Fruit fly (Drosophila melanogaster) whole organism, embryonic: Measurements from ENCODE around the gene cni.

Experiments used
- B-H1 ChIP-seq: fragments of 200-800 bp; sonication (Bioruptor generic); IDR thresholded peaks from 3 replicates; pipeline ENCODE4 v1.3.6; 2022; ENCODE audit warnings: missing biosample characterization, missing genetic modification characterization
- BtbVII ChIP-seq: fragments of 200-800 bp; sonication (Bioruptor generic); optimal IDR thresholded peaks from 3 replicates; lab custom pipeline; 2017; ENCODE audit warnings: missing biosample characterization, mild to moderate bottlenecking, missing genetic modification characterization
- CG10209 ChIP-seq: fragments of 200-800 bp; sonication (Bioruptor generic); optimal IDR thresholded peaks from 3 replicates; lab custom pipeline; 2017; ENCODE audit warnings: missing biosample characterization, mild to moderate bottlenecking, missing genetic modification characterization, missing genetic modification reagents
- CG10321 ChIP-seq: fragments of 200-800 bp; sonication (Bioruptor generic); IDR thresholded peaks from 2 replicates; pipeline ENCODE4 v1.3.6; 2022; ENCODE audit warnings: missing biosample characterization, missing genetic modification characterization
- CG12236 ChIP-seq: fragments of 200-800 bp; sonication (Bioruptor generic); optimal IDR thresholded peaks from 2 replicates; lab custom pipeline; 2016; ENCODE audit warnings: missing biosample characterization, missing genetic modification characterization
- CG12299 ChIP-seq: fragments of 200-800 bp; sonication (Bioruptor generic); optimal IDR thresholded peaks from 2 replicates; lab custom pipeline; 2018; ENCODE audit warnings: missing biosample characterization, mild to moderate bottlenecking, missing genetic modification characterization
- CG1233 ChIP-seq: fragments of 200-800 bp; sonication (Bioruptor generic); optimal IDR thresholded peaks from 4 replicates; lab custom pipeline; 2018; ENCODE audit warnings: missing biosample characterization, mild to moderate bottlenecking, missing genetic modification characterization
- CG13894 ChIP-seq: fragments of 200-800 bp; sonication (Bioruptor generic); optimal IDR thresholded peaks from 3 replicates; lab custom pipeline; 2018; ENCODE audit warnings: missing biosample characterization, mild to moderate bottlenecking, missing genetic modification characterization, moderate library complexity
- CG14014 ChIP-seq: fragments of 200-800 bp; sonication (Bioruptor generic); IDR thresholded peaks from 2 replicates; pipeline ENCODE4 v1.3.6; 2022; ENCODE audit warnings: missing biosample characterization, missing genetic modification characterization
- CG15073 ChIP-seq: fragments of 200-800 bp; sonication (Bioruptor generic); optimal IDR thresholded peaks from 2 replicates; lab custom pipeline; 2016; ENCODE audit warnings: missing biosample characterization, missing genetic modification characterization
- CG15601 ChIP-seq: fragments of 200-800 bp; sonication (Bioruptor generic); optimal IDR thresholded peaks from 3 replicates; lab custom pipeline; 2019; ENCODE audit warnings: missing biosample characterization, mild to moderate bottlenecking, missing genetic modification characterization, moderate library complexity
- CG1602 ChIP-seq: fragments of 200-800 bp; sonication (Bioruptor generic); optimal IDR thresholded peaks from 3 replicates; lab custom pipeline; 2016; ENCODE audit warnings: missing biosample characterization, missing genetic modification characterization
- CG1647 ChIP-seq: fragments of 200-800 bp; sonication (Bioruptor generic); optimal IDR thresholded peaks from 3 replicates; lab custom pipeline; 2016; ENCODE audit warnings: missing biosample characterization, missing genetic modification characterization
- CG18619 ChIP-seq: fragments of 200-800 bp; sonication (Bioruptor generic); optimal IDR thresholded peaks from 3 replicates; lab custom pipeline; 2017; ENCODE audit warnings: missing biosample characterization, mild to moderate bottlenecking, missing genetic modification characterization
- CG2116 ChIP-seq: fragments of 200-800 bp; sonication (Bioruptor generic); optimal IDR thresholded peaks from 3 replicates; lab custom pipeline; 2018; ENCODE audit warnings: missing biosample characterization, mild to moderate bottlenecking, missing genetic modification characterization
- CG2678 ChIP-seq: fragments of 200-800 bp; sonication (Bioruptor generic); optimal IDR thresholded peaks from 3 replicates; lab custom pipeline; 2019; ENCODE audit warnings: missing biosample characterization, mild to moderate bottlenecking, missing genetic modification characterization, moderate library complexity
- CG31441 ChIP-seq: fragments of 200-800 bp; sonication (Bioruptor generic); IDR thresholded peaks from 2 replicates; pipeline ENCODE4 v1.3.6; 2022; ENCODE audit warnings: missing biosample characterization, missing genetic modification characterization
- CG3163 ChIP-seq: fragments of 200-800 bp; sonication (Bioruptor generic); optimal IDR thresholded peaks from 3 replicates; lab custom pipeline; 2016; ENCODE audit warnings: missing biosample characterization, missing genetic modification characterization
- CG32767 ChIP-seq: fragments of 200-800 bp; sonication (Bioruptor generic); IDR thresholded peaks from 2 replicates; pipeline ENCODE4 v1.3.6; 2022; ENCODE audit warnings: missing biosample characterization, missing genetic modification characterization
- CG6765 ChIP-seq: fragments of 200-800 bp; sonication (Bioruptor generic); optimal IDR thresholded peaks from 3 replicates; lab custom pipeline; 2017; ENCODE audit warnings: missing biosample characterization, mild to moderate bottlenecking, missing genetic modification characterization
- CG6813 ChIP-seq: fragments of 200-800 bp; sonication (Bioruptor generic); optimal IDR thresholded peaks from 2 replicates; lab custom pipeline; 2017; ENCODE audit warnings: missing biosample characterization, missing genetic modification characterization, mild to moderate bottlenecking, moderate library complexity, missing genetic modification reagents
- CG7786 ChIP-seq: fragments of 200-800 bp; sonication (Bioruptor generic); optimal IDR thresholded peaks from 2 replicates; lab custom pipeline; 2016; ENCODE audit warnings: missing biosample characterization, missing genetic modification characterization
- CG7839 ChIP-seq: fragments of 200-800 bp; sonication (Bioruptor generic); optimal IDR thresholded peaks from 3 replicates; lab custom pipeline; 2018; ENCODE audit warnings: missing biosample characterization, mild to moderate bottlenecking, missing genetic modification characterization, moderate library complexity
- CG7987 ChIP-seq: fragments of 200-800 bp; sonication (Bioruptor generic); optimal IDR thresholded peaks from 2 replicates; lab custom pipeline; 2018; ENCODE audit warnings: missing biosample characterization, mild to moderate bottlenecking, missing genetic modification characterization, moderate library complexity
- Dbx ChIP-seq: fragments of 200-800 bp; sonication (Bioruptor generic); IDR thresholded peaks from 3 replicates; pipeline ENCODE4 v1.3.6; 2022; ENCODE audit warnings: missing biosample characterization, missing genetic modification characterization
- Dip3 ChIP-seq: fragments of 200-800 bp; sonication (Bioruptor generic); optimal IDR thresholded peaks from 3 replicates; lab custom pipeline; 2016; ENCODE audit warnings: missing biosample characterization, missing genetic modification characterization
- E2f1 ChIP-seq: fragments of 200-800 bp; sonication (Bioruptor generic); IDR thresholded peaks from 2 replicates; pipeline ENCODE4 v1.3.6; 2022; ENCODE audit warnings: missing biosample characterization, missing genetic modification characterization
- Fer3 ChIP-seq: fragments of 200-800 bp; sonication (Bioruptor generic); optimal IDR thresholded peaks from 2 replicates; lab custom pipeline; 2018; ENCODE audit warnings: missing biosample characterization, mild to moderate bottlenecking, missing genetic modification characterization, moderate library complexity
- Gsc ChIP-seq: fragments of 200-800 bp; sonication (Bioruptor generic); IDR thresholded peaks from 2 replicates; pipeline ENCODE4 v1.3.6; 2022; ENCODE audit warnings: missing biosample characterization, missing genetic modification characterization
- Hey ChIP-seq: fragments of 200-800 bp; sonication (Bioruptor generic); optimal IDR thresholded peaks from 3 replicates; lab custom pipeline; 2018; ENCODE audit warnings: missing biosample characterization, mild to moderate bottlenecking, missing genetic modification characterization
- Hmr ChIP-seq: fragments of 200-800 bp; sonication (Bioruptor generic); optimal IDR thresholded peaks from 3 replicates; lab custom pipeline; 2017; ENCODE audit warnings: mild to moderate bottlenecking, missing biosample characterization, missing genetic modification reagents, missing genetic modification characterization
- MESR4 ChIP-seq: fragments of 200-800 bp; sonication (Bioruptor generic); optimal IDR thresholded peaks from 2 replicates; lab custom pipeline; 2018; ENCODE audit warnings: missing biosample characterization, mild to moderate bottlenecking, missing genetic modification characterization, moderate library complexity
- Mrtf ChIP-seq: fragments of 200-800 bp; sonication (Bioruptor generic); IDR thresholded peaks from 3 replicates; pipeline ENCODE4 v1.3.6; 2022; ENCODE audit warnings: missing biosample characterization, missing genetic modification characterization
- Vsx1 ChIP-seq: fragments of 200-800 bp; sonication (Bioruptor generic); optimal IDR thresholded peaks from 2 replicates; lab custom pipeline; 2017; ENCODE audit warnings: missing biosample characterization, mild to moderate bottlenecking, missing genetic modification characterization, missing genetic modification reagents
- YL-1 ChIP-seq: fragments of 200-800 bp; sonication (Bioruptor generic); optimal IDR thresholded peaks from 3 replicates; lab custom pipeline; 2017; ENCODE audit warnings: missing biosample characterization, mild to moderate bottlenecking, missing genetic modification characterization
- ato ChIP-seq: fragments of 200-800 bp; sonication (Bioruptor generic); IDR thresholded peaks from 2 replicates; pipeline ENCODE4 v1.3.6; 2022; ENCODE audit warnings: missing biosample characterization, missing genetic modification characterization; ENCODE audit not compliant: partially characterized antibody
- caup ChIP-seq: fragments of 200-800 bp; sonication (Bioruptor generic); optimal IDR thresholded peaks from 3 replicates; lab custom pipeline; 2017; ENCODE audit warnings: missing biosample characterization, mild to moderate bottlenecking, missing genetic modification characterization, moderate library complexity; ENCODE audit not compliant: severe bottlenecking
- da ChIP-seq: fragments of 200-800 bp; sonication (Bioruptor generic); optimal IDR thresholded peaks from 2 replicates; lab custom pipeline; 2016; ENCODE audit warnings: missing biosample characterization, missing genetic modification characterization
- dati ChIP-seq: fragments of 200-800 bp; sonication (Bioruptor generic); IDR thresholded peaks from 2 replicates; pipeline ENCODE4 v1.3.6; 2022; ENCODE audit warnings: missing biosample characterization, missing genetic modification characterization
- en ChIP-seq: fragments of 200-800 bp; sonication (Bioruptor generic); optimal IDR thresholded peaks from 2 replicates; lab custom pipeline; 2016; ENCODE audit warnings: missing biosample characterization, missing genetic modification characterization
- exex ChIP-seq: fragments of 200-800 bp; sonication (Bioruptor generic); optimal IDR thresholded peaks from 4 replicates; lab custom pipeline; 2018; ENCODE audit warnings: missing biosample characterization, mild to moderate bottlenecking, missing genetic modification characterization, moderate library complexity
- fd64A ChIP-seq: fragments of 200-800 bp; sonication (Bioruptor generic); optimal IDR thresholded peaks from 3 replicates; lab custom pipeline; 2018; ENCODE audit warnings: missing biosample characterization, mild to moderate bottlenecking, missing genetic modification characterization
- ken ChIP-seq: fragments of 200-800 bp; sonication (Bioruptor generic); IDR thresholded peaks from 3 replicates; pipeline ENCODE4 v1.3.6; 2022; ENCODE audit warnings: missing biosample characterization, missing genetic modification characterization
- pho ChIP-seq: fragments of 200-800 bp; sonication (Bioruptor generic); optimal IDR thresholded peaks from 2 replicates; lab custom pipeline; 2016; ENCODE audit warnings: missing biosample characterization, missing genetic modification characterization
- scrt ChIP-seq: fragments of 200-800 bp; sonication (Bioruptor generic); optimal IDR thresholded peaks from 2 replicates; lab custom pipeline; 2018; ENCODE audit warnings: missing biosample characterization, mild to moderate bottlenecking, missing genetic modification characterization, moderate library complexity
- seq ChIP-seq: fragments of 200-800 bp; sonication (Bioruptor generic); IDR thresholded peaks from 2 replicates; pipeline ENCODE4 v1.3.6; 2022; ENCODE audit warnings: missing biosample characterization, missing genetic modification characterization
- slbo ChIP-seq: fragments of 200-800 bp; sonication (Bioruptor generic); IDR thresholded peaks from 2 replicates; pipeline ENCODE4 v1.3.6; 2022; ENCODE audit warnings: missing biosample characterization, missing genetic modification characterization
- toy ChIP-seq: fragments of 200-800 bp; sonication (Bioruptor generic); IDR thresholded peaks from 2 replicates; pipeline ENCODE4 v1.3.6; 2022; ENCODE audit warnings: missing biosample characterization, missing genetic modification characterization

The cni gene

dm6 chr2L:16317777-16318610, 7.5 kb upstream of the cni start (continued):
- TF ChIP-seq pho, result peak; percentile 39
- no peak for TF ChIP-seq CG1602 (GFP tag; lab: Kevin White, UChicago)
- TF ChIP-seq CG7786, result peak; percentile 0
- peak; percentile 30 for TF ChIP-seq scrt (GFP tag; lab: Kevin White, UChicago)
- no peak for TF ChIP-seq Mrtf
- TF ChIP-seq en (GFP tag; lab: Kevin White, UChicago), result peak; percentile 34
- TF ChIP-seq CG14014 (GFP tag; lab: Robert Waterston, UW), result peak; percentile 60; the same call in 1 of the 2 replicates
- peak; percentile 62; the same call in 2 of the 3 replicates for TF ChIP-seq Dbx (GFP tag; lab: Robert Waterston, UW)
- TF ChIP-seq ato, result no peak
- peak; percentile 20 for TF ChIP-seq CG10209 (GFP tag; lab: Kevin White, UChicago)
- peak; percentile 27 for TF ChIP-seq CG2116 (GFP tag; lab: Kevin White, UChicago)
- peak; percentile 0 for TF ChIP-seq Hey (tag; lab: Kevin White, UChicago)
- peak; percentile 44 for TF ChIP-seq YL-1 (GFP tag; lab: Kevin White, UChicago)
- TF ChIP-seq E2f1 (GFP tag; lab: Robert Waterston, UW), result no peak; the same call in 1 of the 2 replicates
- no peak for TF ChIP-seq MESR4 (GFP tag; lab: Kevin White, UChicago)
- peak; percentile 77 for TF ChIP-seq Vsx1 (GFP tag; lab: Kevin White, UChicago)
- peak; percentile 4 for TF ChIP-seq CG13894 (tag; lab: Kevin White, UChicago)
- TF ChIP-seq Dip3, result peak; percentile 36
- TF ChIP-seq dati (GFP tag; lab: Robert Waterston, UW), result no peak
- peak; percentile 63 for TF ChIP-seq BtbVII (GFP tag; lab: Kevin White, UChicago)
- no peak for TF ChIP-seq Gsc (GFP tag; lab: Robert Waterston, UW)
- peak; percentile 24; the same call in 1 of the 2 replicates for TF ChIP-seq CG31441
- peak; percentile 84 for TF ChIP-seq caup (GFP tag; lab: Kevin White, UChicago)
- TF ChIP-seq CG12299 (tag; lab: Kevin White, UChicago), result peak; percentile 67
- TF ChIP-seq CG1647 (GFP tag; lab: Kevin White, UChicago), result peak; percentile 37
- 0 out of 2 replicates have a peak, but pooled peaks have one; percentile 8 for TF ChIP-seq slbo (GFP tag; lab: Robert Waterston, UW)
- TF ChIP-seq CG32767 (GFP tag; lab: Robert Waterston, UW), result 0 out of 2 replicates have a peak, but pooled peaks have one; percentile 12
- TF ChIP-seq da (GFP tag; lab: Kevin White, UChicago), result peak; percentile 17
- TF ChIP-seq CG1233 (GFP tag; lab: Kevin White, UChicago), result peak; percentile 15
- TF ChIP-seq CG15073 (GFP tag; lab: Kevin White, UChicago), result no peak
- TF ChIP-seq CG12236 (GFP tag; lab: Kevin White, UChicago), result peak; percentile 3
- TF ChIP-seq CG7839 (tag; lab: Kevin White, UChicago), result peak; percentile 14
- TF ChIP-seq CG6813, result peak; percentile 60
- no peak for TF ChIP-seq exex (tag; lab: Kevin White, UChicago)
- 0 out of 3 replicates have a peak, but pooled peaks have one; percentile 13 for TF ChIP-seq ken (GFP tag; lab: Robert Waterston, UW)
- TF ChIP-seq CG7987, result peak; percentile 33
- TF ChIP-seq CG18619 (GFP tag; lab: Kevin White, UChicago), result peak; percentile 40
- TF ChIP-seq CG10321 (GFP tag; lab: Robert Waterston, UW), result no peak
- peak; percentile 43 for TF ChIP-seq Fer3 (tag; lab: Kevin White, UChicago)
- TF ChIP-seq toy (GFP tag; lab: Robert Waterston, UW), result no peak
- TF ChIP-seq B-H1 (GFP tag; lab: Robert Waterston, UW), result peak; percentile 30; the same call in 1 of the 3 replicates
- peak; percentile 50 for TF ChIP-seq CG6765 (GFP tag; lab: Kevin White, UChicago)
- peak; percentile 64 for TF ChIP-seq CG2678 (tag; lab: Kevin White, UChicago)
- peak; percentile 39 for TF ChIP-seq fd64A (GFP tag; lab: Kevin White, UChicago)
- peak; percentile 74 for TF ChIP-seq CG15601
- TF ChIP-seq Hmr (GFP tag; lab: Kevin White, UChicago), result peak; percentile 82
- TF ChIP-seq seq (GFP tag; lab: Robert Waterston, UW), result peak; percentile 56; the same call in 1 of the 2 replicates
- TF ChIP-seq CG3163 (GFP tag; lab: Kevin White, UChicago), result peak; percentile 12
